Fruit fly (Drosophila melanogaster) Kc167 (cell line): ENCODE results near the gene bard.

Experiments used
- insv ChIP-seq: fragments of >200 bp; optimal IDR thresholded peaks from 3 replicates; lab custom pipeline; 2018; ENCODE audit warnings: missing external identifiers
- ttk ChIP-seq: sonication (Bioruptor generic); optimal IDR thresholded peaks from 2 replicates; lab custom pipeline; 2017; ENCODE audit warnings: missing external identifiers

DNA sequence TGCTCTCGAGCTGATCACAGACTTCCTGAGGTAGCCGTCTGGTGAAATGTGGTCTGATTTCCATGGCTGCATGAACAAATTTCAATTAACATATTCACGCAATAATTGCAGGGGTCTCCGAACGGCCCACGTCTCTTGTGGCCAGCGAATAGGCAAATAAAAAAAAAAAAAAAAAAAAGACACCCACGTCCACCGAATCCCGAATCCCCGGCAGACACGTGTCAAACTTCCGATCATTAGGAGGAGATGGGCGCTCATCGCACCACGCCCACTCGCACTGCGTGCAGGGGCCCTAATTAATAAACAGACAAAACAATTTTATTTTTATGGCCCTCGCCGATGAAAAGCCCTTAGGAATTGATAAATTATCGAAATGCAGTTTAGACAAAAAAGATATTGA lies 37.3 kb upstream of the bard start:
- TF ChIP-seq ttk (lab: Kevin White, UChicago) = no peak
- no peak for TF ChIP-seq insv
